Worm (Caenorhabditis elegans): Measurements from ENCODE around the gene C44B11.6.

DNA sequence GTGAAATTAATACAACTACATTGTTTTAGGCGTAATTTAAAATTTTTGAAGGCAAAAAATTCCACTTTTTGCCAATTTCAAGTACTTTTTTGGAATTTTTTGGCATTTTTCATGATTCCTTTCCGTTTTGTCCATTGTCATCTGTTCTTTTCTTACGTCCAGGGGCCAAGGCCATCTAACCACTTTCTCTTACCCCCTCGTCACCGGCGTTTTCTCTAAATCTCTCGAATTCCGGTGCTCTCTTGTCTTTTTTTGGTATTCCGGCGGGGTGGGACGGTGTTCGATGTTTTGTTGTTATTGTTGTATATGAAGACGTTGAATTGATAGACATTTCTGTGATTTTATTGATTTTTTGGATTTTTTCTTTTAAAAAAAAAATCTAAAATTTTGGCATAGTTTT lies 8.7 kb downstream of the C44B11.6 start:
- TF ChIP-seq snpc-4 (tag; optimal IDR thresholded peaks at IDR 0.05) (no peak), fkh-10 (GFP tag; optimal IDR thresholded peaks at IDR 0.05) (no peak), mep-1 (tag; optimal IDR thresholded peaks at IDR 0.05) (peak; percentile 57), fos-1 (tag; optimal IDR thresholded peaks at IDR 0.05) (no peak), unc-130 (tag; optimal IDR thresholded peaks at IDR 0.05) (no peak), nhr-237 (tag; optimal IDR thresholded peaks at IDR 0.05) (no peak), unc-62 (GFP tag; optimal IDR thresholded peaks at IDR 0.05) (no peak), ceh-88 (GFP tag; IDR thresholded peaks at IDR 0.05) (no peak), isw-1 (GFP tag; IDR thresholded peaks at IDR 0.05) (no peak), fkh-8 (tag; optimal IDR thresholded peaks at IDR 0.05) (no peak), aly-2 (tag; optimal IDR thresholded peaks at IDR 0.05) (no peak), ama-1 (optimal IDR thresholded peaks at IDR 0.05) (no peak), ceh-82 (tag; optimal IDR thresholded peaks at IDR 0.05) (no peak)

Data from whole organism, L1 larva.